Fruit fly (Drosophila melanogaster) whole organism, embryonic: ENCODE data around the gene anchor.
A peak's percentile ranks its signal among the peaks of the same experiment; 100 is the strongest.

ENCODE experiments used
- CG10321 ChIP-seq: fragments of 200-800 bp; sonication (Bioruptor generic); IDR thresholded peaks from 2 replicates; pipeline ENCODE4 v1.3.6; 2022; ENCODE audit warnings: missing biosample characterization, missing genetic modification characterization
- CG10654 ChIP-seq: fragments of 200-800 bp; sonication (Bioruptor generic); optimal IDR thresholded peaks from 2 replicates; lab custom pipeline; 2016; ENCODE audit warnings: missing biosample characterization, missing genetic modification characterization
- CG11093 ChIP-seq: fragments of 200-800 bp; sonication (Bioruptor generic); IDR thresholded peaks from 3 replicates; pipeline ENCODE4 v1.3.6; 2022; ENCODE audit warnings: missing biosample characterization, missing genetic modification characterization
- CG12104 ChIP-seq: fragments of 200-800 bp; sonication (Bioruptor generic); optimal IDR thresholded peaks from 3 replicates; lab custom pipeline; 2016; ENCODE audit warnings: missing biosample characterization, missing genetic modification characterization
- CG12299 ChIP-seq: fragments of 200-800 bp; sonication (Bioruptor generic); optimal IDR thresholded peaks from 2 replicates; lab custom pipeline; 2018; ENCODE audit warnings: missing biosample characterization, mild to moderate bottlenecking, missing genetic modification characterization
- CG14860 ChIP-seq: fragments of 200-800 bp; sonication (Bioruptor generic); IDR thresholded peaks from 3 replicates; pipeline ENCODE4 v1.3.6; 2022; ENCODE audit warnings: missing biosample characterization, missing genetic modification characterization; ENCODE audit not compliant: partially characterized antibody
- CG14965 ChIP-seq: fragments of 200-800 bp; sonication (Bioruptor generic); optimal IDR thresholded peaks from 2 replicates; lab custom pipeline; 2016; ENCODE audit warnings: missing biosample characterization, missing genetic modification characterization, borderline replicate concordance
- CG1647 ChIP-seq: fragments of 200-800 bp; sonication (Bioruptor generic); optimal IDR thresholded peaks from 3 replicates; lab custom pipeline; 2016; ENCODE audit warnings: missing biosample characterization, missing genetic modification characterization
- CG17359 ChIP-seq: fragments of 200-800 bp; sonication (Bioruptor generic); optimal IDR thresholded peaks from 3 replicates; lab custom pipeline; 2018; ENCODE audit warnings: missing biosample characterization, mild to moderate bottlenecking, missing genetic modification characterization, moderate library complexity
- CG18476 ChIP-seq: fragments of 200-800 bp; sonication (Bioruptor generic); optimal IDR thresholded peaks from 2 replicates; lab custom pipeline; 2016; ENCODE audit warnings: missing biosample characterization, mild to moderate bottlenecking, missing genetic modification characterization
- CG31388 ChIP-seq: fragments of 200-800 bp; sonication (Bioruptor generic); optimal IDR thresholded peaks from 2 replicates; lab custom pipeline; 2016; ENCODE audit warnings: missing biosample characterization, missing genetic modification characterization
- CG33557 ChIP-seq: fragments of 200-800 bp; sonication (Bioruptor generic); optimal IDR thresholded peaks from 2 replicates; lab custom pipeline; 2019; ENCODE audit warnings: missing biosample characterization, mild to moderate bottlenecking, missing genetic modification characterization, moderate library complexity
- CG7556 ChIP-seq: fragments of 200-800 bp; sonication (Bioruptor generic); optimal IDR thresholded peaks from 2 replicates; lab custom pipeline; 2017; ENCODE audit warnings: missing biosample characterization, mild to moderate bottlenecking, missing genetic modification characterization
- CG8359 ChIP-seq: fragments of 200-800 bp; sonication (Bioruptor generic); optimal IDR thresholded peaks from 2 replicates; lab custom pipeline; 2017; ENCODE audit warnings: missing biosample characterization, mild to moderate bottlenecking, missing genetic modification characterization, borderline replicate concordance
- CG8944 ChIP-seq: fragments of 200-800 bp; sonication (Bioruptor generic); optimal IDR thresholded peaks from 3 replicates; lab custom pipeline; 2016; ENCODE audit warnings: missing biosample characterization, missing genetic modification characterization
- CTCF ChIP-seq: fragments of 200-800 bp; sonication (Bioruptor generic); optimal IDR thresholded peaks from 2 replicates; lab custom pipeline; 2017; ENCODE audit warnings: missing biosample characterization, mild to moderate bottlenecking, missing genetic modification characterization, moderate library complexity
- CoRest ChIP-seq: fragments of 200-800 bp; sonication (Bioruptor generic); optimal IDR thresholded peaks from 3 replicates; lab custom pipeline; 2018; ENCODE audit warnings: missing biosample characterization, mild to moderate bottlenecking, missing genetic modification characterization, moderate library complexity
- Dad ChIP-seq: fragments of 200-800 bp; sonication (Bioruptor generic); optimal IDR thresholded peaks from 3 replicates; lab custom pipeline; 2016; ENCODE audit warnings: missing biosample characterization, missing genetic modification characterization
- Elba2 ChIP-seq: fragments of 200-800 bp; sonication (Bioruptor generic); optimal IDR thresholded peaks from 3 replicates; lab custom pipeline; 2016; ENCODE audit warnings: missing biosample characterization, missing genetic modification characterization
- Ets65A ChIP-seq: fragments of 200-800 bp; sonication (Bioruptor generic); peaks from one replicate; lab custom pipeline; 2016; ENCODE audit warnings: missing biosample characterization, missing genetic modification characterization
- HLH3B ChIP-seq: fragments of 200-800 bp; sonication (Bioruptor generic); IDR thresholded peaks from 2 replicates; pipeline ENCODE4 v1.3.6; 2022; ENCODE audit warnings: missing biosample characterization, missing genetic modification characterization
- HmgD ChIP-seq: fragments of 200-800 bp; sonication (Bioruptor generic); optimal IDR thresholded peaks from 3 replicates; lab custom pipeline; 2016; ENCODE audit warnings: missing biosample characterization, missing genetic modification characterization
- MBD-R2 ChIP-seq: fragments of 200-800 bp; sonication (Bioruptor generic); IDR thresholded peaks from 2 replicates; pipeline ENCODE4 v1.3.6; 2022; ENCODE audit warnings: missing biosample characterization, missing genetic modification characterization
- Nf-YA ChIP-seq: fragments of 200-800 bp; sonication (Bioruptor generic); IDR thresholded peaks from 2 replicates; pipeline ENCODE4 v1.3.6; 2022; ENCODE audit warnings: missing biosample characterization, missing genetic modification characterization
- Sry-β ChIP-seq: fragments of 200-800 bp; sonication (Bioruptor generic); optimal IDR thresholded peaks from 2 replicates; lab custom pipeline; 2018; ENCODE audit warnings: missing biosample characterization, mild to moderate bottlenecking, missing genetic modification characterization, moderate library complexity
- Ssrp ChIP-seq: fragments of 200-800 bp; sonication (Bioruptor generic); optimal IDR thresholded peaks from 2 replicates; lab custom pipeline; 2018; ENCODE audit warnings: missing biosample characterization, mild to moderate bottlenecking, missing genetic modification characterization, moderate library complexity
- Xbp1 ChIP-seq: fragments of 200-800 bp; sonication (Bioruptor generic); optimal IDR thresholded peaks from 3 replicates; lab custom pipeline; 2016; ENCODE audit warnings: missing biosample characterization, mild to moderate bottlenecking, missing genetic modification characterization
- al ChIP-seq: fragments of 200-800 bp; sonication (Bioruptor generic); IDR thresholded peaks from 2 replicates; pipeline ENCODE4 v1.3.6; 2022; ENCODE audit warnings: missing biosample characterization, missing genetic modification characterization
- ara ChIP-seq: fragments of 200-800 bp; sonication (Bioruptor generic); IDR thresholded peaks from 2 replicates; pipeline ENCODE4 v1.3.6; 2022; ENCODE audit warnings: missing biosample characterization, missing genetic modification characterization
- ato ChIP-seq: fragments of 200-800 bp; sonication (Bioruptor generic); IDR thresholded peaks from 2 replicates; pipeline ENCODE4 v1.3.6; 2022; ENCODE audit warnings: missing biosample characterization, missing genetic modification characterization; ENCODE audit not compliant: partially characterized antibody
- cad ChIP-seq: fragments of >200 bp; optimal IDR thresholded peaks from 2 replicates; lab custom pipeline; 2017; ENCODE audit warnings: missing biosample characterization, missing genetic modification characterization
- corto ChIP-seq: fragments of 200-800 bp; sonication (Bioruptor generic); optimal IDR thresholded peaks from 2 replicates; lab custom pipeline; 2016; ENCODE audit warnings: missing biosample characterization, mild to moderate bottlenecking, missing genetic modification characterization, moderate library complexity
- dati ChIP-seq: fragments of 200-800 bp; sonication (Bioruptor generic); IDR thresholded peaks from 2 replicates; pipeline ENCODE4 v1.3.6; 2022; ENCODE audit warnings: missing biosample characterization, missing genetic modification characterization
- dm ChIP-seq: fragments of 200-800 bp; sonication (Bioruptor generic); optimal IDR thresholded peaks from 3 replicates; lab custom pipeline; 2016; ENCODE audit warnings: missing biosample characterization, missing genetic modification characterization
- exex ChIP-seq: fragments of 200-800 bp; sonication (Bioruptor generic); optimal IDR thresholded peaks from 4 replicates; lab custom pipeline; 2018; ENCODE audit warnings: missing biosample characterization, mild to moderate bottlenecking, missing genetic modification characterization, moderate library complexity
- ftz-f1 ChIP-seq: fragments of 200-800 bp; sonication (Bioruptor generic); optimal IDR thresholded peaks from 2 replicates; lab custom pipeline; 2016; ENCODE audit warnings: missing biosample characterization, missing genetic modification characterization
- grau ChIP-seq: fragments of 200-800 bp; optimal IDR thresholded peaks from 3 replicates; lab custom pipeline; 2019; ENCODE audit warnings: missing biosample characterization, mild to moderate bottlenecking, missing genetic modification characterization, moderate library complexity
- h ChIP-seq: fragments of >200 bp; optimal IDR thresholded peaks from 2 replicates; lab custom pipeline; 2017
- ken ChIP-seq: fragments of 200-800 bp; sonication (Bioruptor generic); IDR thresholded peaks from 3 replicates; pipeline ENCODE4 v1.3.6; 2022; ENCODE audit warnings: missing biosample characterization, missing genetic modification characterization
- maf-S ChIP-seq: fragments of 200-800 bp; sonication (Bioruptor generic); optimal IDR thresholded peaks from 2 replicates; lab custom pipeline; 2016; ENCODE audit warnings: missing biosample characterization, missing genetic modification characterization
- mirr ChIP-seq: fragments of 200-800 bp; sonication (Bioruptor generic); optimal IDR thresholded peaks from 3 replicates; lab custom pipeline; 2018; ENCODE audit warnings: missing biosample characterization, mild to moderate bottlenecking, missing genetic modification characterization
- onecut ChIP-seq: fragments of 200-800 bp; sonication (Bioruptor generic); IDR thresholded peaks from 2 replicates; pipeline ENCODE4 v1.3.6; 2022; ENCODE audit warnings: missing biosample characterization, missing genetic modification characterization
- pita ChIP-seq: fragments of 200-800 bp; sonication (Bioruptor generic); optimal IDR thresholded peaks from 2 replicates; lab custom pipeline; 2017; ENCODE audit warnings: missing biosample characterization, mild to moderate bottlenecking, missing genetic modification characterization
- pum ChIP-seq: fragments of 200-800 bp; sonication (Bioruptor generic); optimal IDR thresholded peaks from 2 replicates; lab custom pipeline; 2016; ENCODE audit warnings: missing biosample characterization, missing genetic modification characterization
- salm ChIP-seq: fragments of 200-800 bp; sonication (Bioruptor generic); optimal IDR thresholded peaks from 2 replicates; lab custom pipeline; 2018; ENCODE audit warnings: missing biosample characterization, mild to moderate bottlenecking, missing genetic modification characterization
- sim ChIP-seq: fragments of 200-800 bp; sonication (Bioruptor generic); IDR thresholded peaks from 2 replicates; pipeline ENCODE4 v1.3.6; 2022; ENCODE audit warnings: missing biosample characterization, missing genetic modification characterization
- toy ChIP-seq: fragments of 200-800 bp; sonication (Bioruptor generic); IDR thresholded peaks from 2 replicates; pipeline ENCODE4 v1.3.6; 2022; ENCODE audit warnings: missing biosample characterization, missing genetic modification characterization
- vfl ChIP-seq: fragments of 200-800 bp; sonication (Bioruptor generic); optimal IDR thresholded peaks from 2 replicates; lab custom pipeline; 2016; ENCODE audit warnings: missing biosample characterization, missing genetic modification characterization
- z ChIP-seq: fragments of 200-800 bp; sonication (Bioruptor generic); IDR thresholded peaks from 3 replicates; pipeline ENCODE4 v1.3.6; 2022; ENCODE audit warnings: missing biosample characterization, missing genetic modification characterization
- zfh1 ChIP-seq: fragments of 200-800 bp; sonication (Bioruptor generic); IDR thresholded peaks from 3 replicates; pipeline ENCODE4 v1.3.6; 2022; ENCODE audit warnings: missing biosample characterization, missing genetic modification characterization

Gene anchor

DNA sequence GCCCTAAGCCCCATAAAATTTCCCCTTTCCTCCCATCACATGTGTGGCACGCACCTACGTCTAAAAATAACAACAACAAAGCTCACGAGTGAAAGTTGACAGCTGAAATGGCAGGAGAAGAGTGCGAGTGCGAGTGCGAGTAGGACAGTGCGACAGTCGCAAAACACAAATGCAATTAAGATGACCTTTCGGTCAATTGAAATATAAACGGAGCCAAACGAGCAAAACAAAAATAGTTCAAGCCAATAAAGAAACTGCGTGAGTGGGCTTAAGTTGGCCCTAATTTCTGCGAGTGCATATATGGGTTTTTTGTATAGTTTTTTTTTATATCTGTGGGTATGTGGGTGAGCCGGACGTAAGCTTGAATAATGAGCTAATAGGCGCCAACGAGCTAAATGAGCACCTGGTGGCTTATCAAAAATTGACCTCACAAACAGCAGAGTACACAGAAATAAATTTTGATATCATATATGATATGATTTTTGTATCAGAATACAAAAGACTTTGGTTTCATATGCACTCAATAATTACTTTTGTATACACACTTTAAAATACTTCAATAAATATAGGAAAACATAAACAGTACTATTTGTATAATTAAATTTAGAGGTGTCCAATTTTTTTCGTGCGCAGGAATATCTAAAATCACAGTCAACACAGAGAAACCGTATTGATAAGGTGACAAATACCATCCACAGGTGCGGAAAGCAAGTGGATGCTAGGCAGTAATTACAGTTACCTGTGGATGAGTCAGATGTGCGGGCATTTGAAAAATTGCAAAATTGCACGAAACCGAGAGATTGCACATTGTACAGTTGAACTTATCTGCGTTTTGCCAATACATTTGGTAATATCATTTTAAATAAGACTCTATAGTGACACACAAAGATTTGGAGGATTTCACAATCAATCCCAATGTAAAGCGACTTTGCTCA lies 30.4 kb downstream of the anchor start (continued):
- 0 out of 2 replicates have a peak, but pooled peaks have one; percentile 16 for TF ChIP-seq ara (GFP tag; lab: Robert Waterston, UW)
- TF ChIP-seq Xbp1, result peak; percentile 16
- no peak for TF ChIP-seq CG14965 (GFP tag; lab: Kevin White, UChicago)
- TF ChIP-seq CG7556 (GFP tag; lab: Kevin White, UChicago), result peak; percentile 11
- no peak for TF ChIP-seq mirr (GFP tag; lab: Kevin White, UChicago)
- TF ChIP-seq Elba2 (GFP tag; lab: Kevin White, UChicago), result no peak
- TF ChIP-seq z, result 0 out of 3 replicates have a peak, but pooled peaks have one; percentile 40
- TF ChIP-seq Nf-YA (GFP tag; lab: Robert Waterston, UW), result no peak
- TF ChIP-seq CG17359 (tag; lab: Kevin White, UChicago), result peak; percentile 44
- 0 out of 2 replicates have a peak, but pooled peaks have one; percentile 13 for TF ChIP-seq sim (GFP tag; lab: Robert Waterston, UW)
- TF ChIP-seq CTCF (GFP tag; lab: Kevin White, UChicago), result no peak
- TF ChIP-seq CG8359 (GFP tag; lab: Kevin White, UChicago), result no peak
- 0 out of 2 replicates have a peak, but pooled peaks have one; percentile 6 for TF ChIP-seq HLH3B
- no peak for TF ChIP-seq CG1647
- no peak for TF ChIP-seq HmgD (GFP tag; lab: Kevin White, UChicago)
- TF ChIP-seq salm (tag; lab: Kevin White, UChicago), result no peak
- TF ChIP-seq ken, result peak; percentile 54; the same call in 1 of the 3 replicates
- TF ChIP-seq Dad (GFP tag; lab: Kevin White, UChicago), result no peak
- TF ChIP-seq MBD-R2, result 0 out of 2 replicates have a peak, but pooled peaks have one; percentile 19
- TF ChIP-seq pita (GFP tag; lab: Kevin White, UChicago), result no peak
- no peak for TF ChIP-seq CoRest
- TF ChIP-seq dati (GFP tag; lab: Robert Waterston, UW), result no peak
- no peak for TF ChIP-seq pum (GFP tag; lab: Kevin White, UChicago)
- TF ChIP-seq CG33557 (GFP tag; lab: Kevin White, UChicago), result no peak
- TF ChIP-seq al (GFP tag; lab: Robert Waterston, UW), result peak; percentile 9; the same call in 1 of the 2 replicates
- TF ChIP-seq Sry-β (GFP tag; lab: Kevin White, UChicago), result no peak
- TF ChIP-seq vfl (GFP tag; lab: Kevin White, UChicago), result no peak
- TF ChIP-seq corto (GFP tag; lab: Kevin White, UChicago), result no peak
- no peak for TF ChIP-seq onecut
- no peak for TF ChIP-seq CG11093
- TF ChIP-seq CG8944, result peak; percentile 3
- TF ChIP-seq toy, result no peak
- no peak for TF ChIP-seq maf-S (GFP tag; lab: Kevin White, UChicago)
- no peak for TF ChIP-seq dm (GFP tag; lab: Kevin White, UChicago)
- TF ChIP-seq Ets65A (GFP tag; lab: Kevin White, UChicago), result peak; percentile 76
- TF ChIP-seq exex, result peak; percentile 34
- TF ChIP-seq, all 482 proteins: peak for 108

DNA sequence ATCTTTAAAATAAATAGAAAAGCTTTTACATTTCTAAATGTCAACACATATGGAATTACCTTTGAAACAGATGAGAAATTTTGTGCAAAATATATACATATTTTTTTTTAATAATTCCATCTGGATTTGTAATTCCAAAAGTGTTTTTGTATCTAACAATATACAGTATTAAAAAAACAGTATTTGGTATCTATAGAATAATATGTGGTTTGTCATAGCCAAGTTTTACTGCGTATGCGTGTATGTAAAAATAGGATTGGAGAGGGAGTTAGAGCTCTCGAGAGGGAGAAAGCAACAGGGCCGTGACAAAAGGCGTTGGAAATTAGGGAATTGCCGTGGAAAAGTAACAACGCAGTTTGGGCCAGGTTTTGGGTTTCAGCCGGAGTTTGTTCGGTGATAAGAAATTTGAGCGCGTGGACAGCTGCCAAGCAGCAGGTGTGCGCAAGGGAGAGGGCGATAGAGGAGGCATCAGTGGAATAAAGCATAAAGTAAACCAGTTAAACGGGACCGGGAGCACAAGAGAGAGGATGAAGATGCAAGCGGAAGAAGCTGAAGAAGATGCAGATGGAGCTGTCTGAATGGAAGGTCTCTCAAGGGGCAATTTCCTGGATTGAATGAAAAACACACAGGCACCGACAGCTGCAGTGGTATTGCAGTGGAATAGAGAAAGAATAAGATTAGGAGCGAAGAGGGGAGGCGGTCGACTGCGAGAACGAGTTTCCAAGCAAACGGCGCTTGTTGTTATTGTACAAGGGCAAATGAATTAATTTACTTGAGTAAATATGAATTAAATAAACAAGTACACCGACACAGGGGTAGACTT lies 31.5 kb downstream of the anchor start:
- TF ChIP-seq ato (no peak), sim (GFP tag; lab: Robert Waterston, UW) (no peak), grau (tag; lab: Kevin White, UChicago) (peak; percentile 88), CG31388 (GFP tag; lab: Kevin White, UChicago) (no peak), cad (GFP tag; lab: Kevin White, UChicago) (no peak), CG18476 (GFP tag; lab: Kevin White, UChicago) (peak; percentile 12), CG10321 (GFP tag; lab: Robert Waterston, UW) (no peak), CG12299 (tag; lab: Kevin White, UChicago) (peak; percentile 48), Ssrp (tag; lab: Kevin White, UChicago) (peak; percentile 20), ftz-f1 (peak; percentile 2), CG14860 (no peak), CG12104 (GFP tag; lab: Kevin White, UChicago) (peak; percentile 47), CG10654 (GFP tag; lab: Kevin White, UChicago) (peak; percentile 70), zfh1 (GFP tag; lab: Robert Waterston, UW) (peak; percentile 78), h (lab: Kevin White, UChicago) (no peak)
